Worm (Caenorhabditis elegans): ENCODE data around the gene srj-13.

DNA sequence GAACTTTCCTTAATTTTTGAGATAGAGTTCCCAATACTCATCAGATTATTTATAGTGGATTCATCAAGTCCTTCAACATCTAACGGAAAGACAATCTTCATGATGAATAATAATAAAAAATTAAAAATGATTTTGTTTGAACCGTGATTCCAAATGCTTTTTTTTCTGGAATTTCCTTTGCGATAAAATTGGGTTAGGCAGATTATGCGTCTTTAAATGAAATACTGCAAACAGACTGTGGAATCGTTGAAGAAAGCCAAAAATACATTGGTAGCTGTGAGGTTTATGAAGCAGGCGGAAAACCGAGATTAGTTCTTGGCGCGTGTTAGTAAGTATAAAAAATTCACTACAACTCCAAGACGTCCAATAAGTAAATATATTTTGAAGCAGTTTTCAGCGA, 24.1 kb downstream of the srj-13 start, which contains the start of gene srw-68:
- TF ChIP-seq unc-62 (GFP tag; optimal IDR thresholded peaks at IDR 0.05): no peak
- no peak for TF ChIP-seq nhr-28 (tag; optimal IDR thresholded peaks at IDR 0.05)
